Fruit fly (Drosophila melanogaster) whole organism, adult: ENCODE measurements around the gene Iyd.
"Not testable (repeated sequence)": the region's sequence is repeated elsewhere in the genome, so short reads cannot be mapped to it uniquely, and the experiment has no call there.

Experiments used
- CG11617 ChIP-seq: fragments of 200-800 bp; sonication (Bioruptor generic); optimal IDR thresholded peaks from 2 replicates; lab custom pipeline; 2017; ENCODE audit warnings: mild to moderate bottlenecking, missing biosample characterization, missing genetic modification reagents, missing genetic modification characterization
- CG12768 ChIP-seq: fragments of 200-800 bp; sonication (Bioruptor generic); optimal IDR thresholded peaks from 2 replicates; lab custom pipeline; 2017; ENCODE audit warnings: missing biosample characterization, missing genetic modification characterization, mild to moderate bottlenecking, moderate library complexity, missing genetic modification reagents
- CG14711 ChIP-seq: fragments of 200-800 bp; sonication (Bioruptor generic); optimal IDR thresholded peaks from 2 replicates; lab custom pipeline; 2018; ENCODE audit warnings: missing biosample characterization, mild to moderate bottlenecking, missing genetic modification characterization, moderate library complexity
- CG1620 ChIP-seq: fragments of 200-800 bp; sonication (Bioruptor generic); optimal IDR thresholded peaks from 2 replicates; lab custom pipeline; 2016; ENCODE audit warnings: missing biosample characterization, missing genetic modification characterization
- CG33017 ChIP-seq: fragments of 200-800 bp; sonication (Bioruptor generic); optimal IDR thresholded peaks from 2 replicates; lab custom pipeline; 2018; ENCODE audit warnings: missing biosample characterization, mild to moderate bottlenecking, missing genetic modification characterization, moderate library complexity
- CG5204 ChIP-seq: fragments of 200-800 bp; sonication (Bioruptor generic); optimal IDR thresholded peaks from 2 replicates; lab custom pipeline; 2016; ENCODE audit warnings: missing biosample characterization, missing genetic modification characterization
- CG7045 ChIP-seq: fragments of 200-800 bp; sonication (Bioruptor generic); optimal IDR thresholded peaks from 2 replicates; lab custom pipeline; 2017; ENCODE audit warnings: missing biosample characterization, mild to moderate bottlenecking, missing genetic modification characterization
- CG7101 ChIP-seq: fragments of 200-800 bp; sonication (Bioruptor generic); optimal IDR thresholded peaks from 2 replicates; lab custom pipeline; 2018; ENCODE audit warnings: missing biosample characterization, mild to moderate bottlenecking, missing genetic modification characterization, moderate library complexity
- Clk ChIP-seq: fragments of 200-800 bp; sonication (Bioruptor generic); optimal IDR thresholded peaks from 2 replicates; lab custom pipeline; 2017; ENCODE audit warnings: missing biosample characterization, missing genetic modification characterization
- Crg-1 ChIP-seq: fragments of 200-800 bp; sonication (Bioruptor generic); optimal IDR thresholded peaks from 2 replicates; lab custom pipeline; 2016; ENCODE audit warnings: missing biosample characterization, missing genetic modification characterization
- Hr96 ChIP-seq: fragments of 200-800 bp; sonication (Bioruptor generic); optimal IDR thresholded peaks from 2 replicates; lab custom pipeline; 2016; ENCODE audit warnings: missing biosample characterization, missing genetic modification characterization
- Mnt ChIP-seq: fragments of 200-800 bp; sonication (Bioruptor generic); optimal IDR thresholded peaks from 2 replicates; lab custom pipeline; 2016; ENCODE audit warnings: missing biosample characterization, mild to moderate bottlenecking, missing genetic modification characterization
- bab1 ChIP-seq: fragments of 200-800 bp; sonication (Bioruptor generic); optimal IDR thresholded peaks from 3 replicates; lab custom pipeline; 2019; ENCODE audit warnings: missing biosample characterization, mild to moderate bottlenecking, missing genetic modification characterization, moderate library complexity
- cic ChIP-seq: fragments of 200-800 bp; sonication (Bioruptor generic); optimal IDR thresholded peaks from 2 replicates; lab custom pipeline; 2017; ENCODE audit warnings: missing biosample characterization, mild to moderate bottlenecking, missing genetic modification characterization, moderate library complexity
- cnc ChIP-seq, 2 experiments: fragments of >200 bp; optimal IDR thresholded peaks; 2 replicates each; lab custom pipeline; 2017
- kay ChIP-seq: fragments of 200-800 bp; sonication (Bioruptor generic); peaks from one replicate; lab custom pipeline; 2016; ENCODE audit warnings: missing biosample characterization, missing genetic modification characterization, borderline replicate concordance
- ovo ChIP-seq: fragments of 200-800 bp; sonication (Bioruptor generic); optimal IDR thresholded peaks from 2 replicates; lab custom pipeline; 2016; ENCODE audit warnings: missing biosample characterization, missing genetic modification characterization
- pad ChIP-seq: fragments of 200-800 bp; sonication (Bioruptor generic); optimal IDR thresholded peaks from 3 replicates; lab custom pipeline; 2017; ENCODE audit warnings: missing biosample characterization, missing genetic modification characterization, mild to moderate bottlenecking, moderate library complexity, missing genetic modification reagents
- tj ChIP-seq: fragments of 200-800 bp; sonication (Bioruptor generic); optimal IDR thresholded peaks from 3 replicates; lab custom pipeline; 2017; ENCODE audit warnings: missing biosample characterization, mild to moderate bottlenecking, missing genetic modification characterization, moderate library complexity
- toe ChIP-seq: fragments of 200-800 bp; sonication (Bioruptor generic); optimal IDR thresholded peaks from 2 replicates; lab custom pipeline; 2016; ENCODE audit warnings: missing biosample characterization, missing genetic modification characterization

Gene Iyd

DNA sequence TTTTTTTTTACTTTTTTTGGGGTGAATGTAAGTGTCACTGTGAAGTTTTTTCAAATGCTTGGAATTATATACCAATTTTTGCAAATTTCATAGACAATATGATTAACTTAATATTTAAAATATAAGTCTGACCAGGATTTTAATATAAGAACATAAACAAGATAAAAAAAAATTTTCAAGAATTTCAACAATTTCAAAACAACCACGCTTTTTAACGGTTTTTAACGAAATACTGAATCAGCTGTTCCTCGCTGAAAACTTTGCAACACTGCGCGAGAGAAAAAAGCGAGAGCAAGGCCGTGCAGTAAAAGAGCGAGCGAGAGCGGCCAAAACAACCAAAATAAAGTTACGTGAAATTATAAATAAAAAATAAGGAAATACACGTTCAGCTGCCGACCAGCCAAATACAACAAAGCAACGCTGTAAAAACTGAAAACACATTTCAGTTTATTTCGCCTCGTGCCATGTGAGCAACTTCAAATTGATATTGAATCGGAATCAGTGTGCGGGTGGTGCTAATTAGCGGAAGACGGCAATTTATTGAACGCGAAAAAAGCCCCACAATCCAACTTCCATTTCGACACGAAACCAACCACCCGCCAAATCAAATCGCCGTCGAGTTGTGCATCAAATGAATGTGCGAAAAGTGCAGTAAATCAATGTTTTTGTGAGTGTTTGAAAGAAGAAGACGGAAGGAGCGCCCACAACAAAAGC is at the start of gene Iyd, which contains the start of the genes CG46439 and CG33947:
Gene Iyd (minus strand): TSS at position 51 of the 714 bp plus-strand sequence.
Gene CG46439 (minus strand): TSS at position 51 of the 714 bp plus-strand sequence.
Gene CG33947 (plus strand): TSS at position 302 of the 714 bp plus-strand sequence.
- TF ChIP-seq CG33017 (tag; lab: Kevin White, UChicago) (no peak), CG11617 (GFP tag; lab: Kevin White, UChicago) (no peak), CG12768 (peak; percentile 43), Mnt (peak; percentile 53), CG14711 (tag; lab: Kevin White, UChicago) (no peak), bab1 (GFP tag; lab: Kevin White, UChicago) (peak; percentile 64), CG7045 (GFP tag; lab: Kevin White, UChicago) (no peak), tj (GFP tag; lab: Kevin White, UChicago) (peak; percentile 46), CG5204 (GFP tag; lab: Kevin White, UChicago) (no peak), CG7101 (tag; lab: Kevin White, UChicago) (peak; percentile 29), cnc (optimal IDR thresholded peaks at IDR 0.05; lab: Kevin White, UChicago) (no peak), Hr96 (GFP tag; lab: Kevin White, UChicago) (no peak), Crg-1 (peak; percentile 54), CG1620 (peak; percentile 8), pad (no peak), ovo (GFP tag; lab: Kevin White, UChicago) (no peak), Clk (GFP tag; lab: Kevin White, UChicago) (no peak), kay (GFP tag; lab: Kevin White, UChicago) (no peak), toe (no peak), cic (GFP tag; lab: Kevin White, UChicago) (peak; percentile 33)

DNA sequence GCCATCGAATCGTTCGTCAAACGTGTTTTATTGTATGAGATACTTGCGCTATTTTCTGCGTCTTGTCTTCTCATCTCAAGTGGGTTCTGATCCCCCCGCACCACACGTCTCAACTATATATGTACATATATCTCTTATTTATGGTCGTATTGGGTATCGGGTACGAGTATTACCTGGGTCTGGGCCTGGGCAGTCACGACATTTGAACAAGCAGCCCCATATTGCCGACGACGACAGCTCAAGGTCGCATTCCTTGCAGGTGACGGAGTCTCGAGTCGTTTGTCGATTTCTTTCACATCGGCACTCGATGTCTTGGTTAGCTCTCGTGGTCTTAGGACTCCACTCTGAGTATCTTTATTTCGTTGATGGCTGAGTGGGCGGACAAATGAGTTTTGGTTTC is 49.0 kb upstream of the Iyd start:
- no peak for TF ChIP-seq CG12768
- no peak for TF ChIP-seq cic (GFP tag; lab: Kevin White, UChicago)
- TF ChIP-seq CG7045 (GFP tag; lab: Kevin White, UChicago): no peak
- TF ChIP-seq CG1620: no peak
- TF ChIP-seq Hr96 (GFP tag; lab: Kevin White, UChicago): no peak
- no peak for TF ChIP-seq pad
- no peak for TF ChIP-seq CG14711 (tag; lab: Kevin White, UChicago)
- no peak for TF ChIP-seq kay (GFP tag; lab: Kevin White, UChicago)
- TF ChIP-seq toe: no peak
- TF ChIP-seq Clk (GFP tag; lab: Kevin White, UChicago): no peak
- no peak for TF ChIP-seq Mnt
- TF ChIP-seq Crg-1: no peak
- no peak for TF ChIP-seq CG33017 (tag; lab: Kevin White, UChicago)
- TF ChIP-seq tj (GFP tag; lab: Kevin White, UChicago): no peak

DNA sequence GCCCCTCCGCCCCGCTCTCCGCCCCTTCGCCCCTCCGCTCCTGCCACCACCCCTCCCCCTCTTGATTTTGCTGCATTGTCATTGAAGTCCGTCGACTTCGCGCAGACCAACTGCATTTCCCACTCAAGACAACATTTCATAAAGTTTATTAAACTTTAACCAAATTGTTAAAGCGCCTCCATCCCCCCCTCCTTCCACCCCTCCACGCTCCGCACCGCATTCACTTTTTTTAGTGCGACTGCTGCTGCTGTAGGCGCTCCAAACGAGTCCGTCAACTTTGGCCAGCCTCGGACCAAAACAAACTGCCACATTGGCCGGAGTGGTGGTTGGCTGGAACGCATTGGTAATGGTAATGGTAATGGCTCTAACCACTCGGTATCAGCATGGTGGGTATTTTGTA is 42.8 kb upstream of the Iyd start:
- TF ChIP-seq cic (GFP tag; lab: Kevin White, UChicago): no peak
- no peak for TF ChIP-seq toe
- no peak for TF ChIP-seq CG14711 (tag; lab: Kevin White, UChicago)
- TF ChIP-seq CG7101 (tag; lab: Kevin White, UChicago): no peak
- TF ChIP-seq Mnt: no peak
- TF ChIP-seq Clk (GFP tag; lab: Kevin White, UChicago): no peak
- no peak for TF ChIP-seq ovo (GFP tag; lab: Kevin White, UChicago)
- TF ChIP-seq CG1620: no peak
- TF ChIP-seq CG7045 (GFP tag; lab: Kevin White, UChicago): no peak

DNA sequence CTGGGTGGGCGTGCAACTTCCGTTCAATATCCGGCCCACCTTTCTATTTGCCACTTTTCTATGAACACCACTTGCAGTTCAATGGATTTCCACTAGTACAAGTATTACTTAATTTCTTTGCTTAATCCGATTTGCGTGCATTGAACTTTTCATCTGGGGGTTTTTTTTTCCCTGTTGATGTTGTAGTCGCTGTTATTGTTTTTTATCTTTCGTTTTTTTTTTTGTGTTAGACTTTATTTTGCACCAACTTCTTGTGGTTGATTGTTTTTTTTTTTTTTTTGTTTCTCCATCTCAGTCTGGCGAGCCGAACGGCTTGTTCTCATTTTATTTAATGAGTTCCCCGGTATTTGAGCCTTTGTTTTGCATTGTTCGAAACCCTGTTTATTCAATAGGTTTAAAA is 40.3 kb upstream of the Iyd start:
- TF ChIP-seq tj (GFP tag; lab: Kevin White, UChicago): no peak
- TF ChIP-seq bab1 (GFP tag; lab: Kevin White, UChicago): no peak
- TF ChIP-seq pad: no peak
- TF ChIP-seq Crg-1: no peak
- TF ChIP-seq CG1620: no peak
- TF ChIP-seq CG12768: no peak
- no peak for TF ChIP-seq CG7101 (tag; lab: Kevin White, UChicago)
- no peak for TF ChIP-seq kay (GFP tag; lab: Kevin White, UChicago)
- TF ChIP-seq Clk (GFP tag; lab: Kevin White, UChicago): no peak
- TF ChIP-seq CG5204 (GFP tag; lab: Kevin White, UChicago): no peak
- TF ChIP-seq Hr96 (GFP tag; lab: Kevin White, UChicago): no peak
- TF ChIP-seq Mnt: no peak
- TF ChIP-seq CG14711 (tag; lab: Kevin White, UChicago): no peak
- no peak for TF ChIP-seq CG11617 (GFP tag; lab: Kevin White, UChicago)
- no peak for TF ChIP-seq cic (GFP tag; lab: Kevin White, UChicago)
- TF ChIP-seq toe: no peak
- TF ChIP-seq cnc (optimal IDR thresholded peaks at IDR 0.05; lab: Kevin White, UChicago): no peak
- no peak for TF ChIP-seq ovo (GFP tag; lab: Kevin White, UChicago)

DNA sequence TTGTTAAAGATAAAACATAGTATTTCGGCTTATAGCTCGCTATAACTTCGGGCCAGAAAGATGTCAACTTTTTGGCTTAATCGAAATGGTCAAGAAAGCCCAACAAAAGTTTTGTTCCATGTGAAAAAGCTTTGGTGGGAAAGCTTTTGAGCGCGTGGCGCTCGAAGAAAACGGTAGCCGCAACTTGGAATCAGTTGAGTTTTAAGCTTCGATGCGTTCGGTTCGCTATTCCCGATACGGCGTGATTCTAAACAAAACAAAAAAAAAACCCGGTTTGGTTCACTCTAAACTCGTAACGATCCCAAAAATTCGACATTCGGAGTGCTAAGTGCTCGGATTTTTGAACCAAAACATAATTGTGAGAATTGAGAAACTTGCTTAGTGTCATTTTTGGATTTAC is 39.8 kb upstream of the Iyd start, which contains the start of gene IRSp53:
Gene IRSp53 (plus strand): TSS at position 204 of the 400 bp plus-strand sequence.
- no peak for TF ChIP-seq toe
- peak; percentile 69 for TF ChIP-seq bab1 (GFP tag; lab: Kevin White, UChicago)
- TF ChIP-seq CG7101 (tag; lab: Kevin White, UChicago): peak; percentile 4
- peak; percentile 46 for TF ChIP-seq Mnt
- peak; percentile 66 for TF ChIP-seq kay (GFP tag; lab: Kevin White, UChicago)
- no peak for TF ChIP-seq CG11617 (GFP tag; lab: Kevin White, UChicago)

DNA sequence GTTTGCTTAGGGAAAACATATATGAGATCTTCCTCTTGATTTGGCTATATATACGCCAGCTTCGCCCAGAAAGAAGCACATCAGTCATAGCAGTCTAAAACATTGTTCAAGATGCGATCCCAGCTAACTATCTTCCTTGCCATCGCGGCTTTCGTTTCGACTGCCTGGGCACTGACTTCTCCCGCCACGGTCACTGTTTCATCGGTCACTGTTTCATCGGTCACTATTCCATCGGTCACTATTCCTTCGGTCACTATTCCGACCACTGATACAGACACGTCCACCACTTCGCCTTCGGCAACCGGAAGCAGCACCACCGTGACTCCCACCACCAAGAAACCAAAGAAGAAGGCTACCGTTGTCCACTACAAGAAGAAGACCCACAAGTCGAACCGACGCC is 38.8 kb upstream of the Iyd start, which contains the start of gene CG14143:
Gene CG14143 (plus strand): TSS at position 102 of the 400 bp plus-strand sequence.
- TF ChIP-seq kay, Hr96, ovo (GFP tag; lab: Kevin White, UChicago): not testable (repeated sequence)
